Worm (Caenorhabditis elegans) whole organism, L2 larva: Measurements from ENCODE around the gene cyp-33E1.

Experiments used
- C34F6.9 ChIP-seq: fragments of 150-350 bp; optimal IDR thresholded peaks from 2 replicates; lab custom pipeline; 2014; ENCODE audit warnings: missing biosample characterization, missing genetic modification characterization
- F13H6.1 ChIP-seq: sonication (generic microtip); optimal IDR thresholded peaks from 2 replicates; lab custom pipeline; 2016; ENCODE audit warnings: missing genetic modification characterization, missing compliant biosample characterization
- ZK546.5 ChIP-seq: sonication (generic microtip); optimal IDR thresholded peaks from 2 replicates; lab custom pipeline; 2017; ENCODE audit warnings: missing biosample characterization, missing genetic modification characterization
- alr-1 ChIP-seq: fragments of 150-350 bp; optimal IDR thresholded peaks from 2 replicates; lab custom pipeline; 2014; ENCODE audit warnings: missing biosample characterization, missing genetic modification characterization
- ama-1 ChIP-seq: fragments of 150-350 bp; optimal IDR thresholded peaks from 2 replicates; lab custom pipeline; 2018; ENCODE audit warnings: inconsistent platforms
- blmp-1 ChIP-seq: sonication (generic microtip); optimal IDR thresholded peaks from 2 replicates; lab custom pipeline; 2017; ENCODE audit warnings: missing genetic modification characterization, mild to moderate bottlenecking, missing compliant biosample characterization, antibody characterized with exemption, moderate library complexity; ENCODE audit not compliant: insufficient read depth
- ceh-16 ChIP-seq: fragments of 150-350 bp; optimal IDR thresholded peaks from 2 replicates; lab custom pipeline; 2014; ENCODE audit warnings: missing biosample characterization, missing genetic modification characterization
- ceh-82 ChIP-seq: fragments of 150-350 bp; optimal IDR thresholded peaks from 2 replicates; lab custom pipeline; 2014; ENCODE audit warnings: missing biosample characterization, missing genetic modification characterization
- crh-2 ChIP-seq: sonication (generic microtip); optimal IDR thresholded peaks from 2 replicates; lab custom pipeline; 2017; ENCODE audit warnings: missing biosample characterization, missing genetic modification characterization
- dmd-4 ChIP-seq: sonication (generic microtip); optimal IDR thresholded peaks from 2 replicates; lab custom pipeline; 2017; ENCODE audit warnings: missing biosample characterization, missing genetic modification characterization
- egl-27 ChIP-seq: sonication (generic microtip); optimal IDR thresholded peaks from 3 replicates; lab custom pipeline; 2017; ENCODE audit warnings: missing biosample characterization, missing genetic modification reagents, missing genetic modification characterization
- elt-3 ChIP-seq: sonication (generic microtip); optimal IDR thresholded peaks from 2 replicates; lab custom pipeline; 2017; ENCODE audit warnings: missing biosample characterization, missing genetic modification characterization
- fos-1 ChIP-seq: fragments of 150-350 bp; optimal IDR thresholded peaks from 2 replicates; lab custom pipeline; 2014; ENCODE audit warnings: missing biosample characterization, missing genetic modification characterization
- gmeb-1 ChIP-seq: fragments of 150-350 bp; optimal IDR thresholded peaks from 2 replicates; lab custom pipeline; 2014; ENCODE audit warnings: missing biosample characterization, missing genetic modification characterization
- lin-11 ChIP-seq: fragments of 150-350 bp; sonication (generic microtip); optimal IDR thresholded peaks from 2 replicates; lab custom pipeline; 2014; ENCODE audit warnings: missing biosample characterization, missing genetic modification characterization, inconsistent platforms, mixed read lengths
- lin-13 ChIP-seq: fragments of 150-350 bp; optimal IDR thresholded peaks from 2 replicates; lab custom pipeline; 2014; ENCODE audit warnings: missing biosample characterization, missing genetic modification reagents, missing genetic modification characterization
- lsy-2 ChIP-seq, 2 experiments: fragments of 150-350 bp in 1 of 2; sonication (generic microtip) in 1 of 2; optimal IDR thresholded peaks; 2 replicates each; lab custom pipeline; 2014 to 2017; ENCODE audit warnings: missing biosample characterization in 2 of 2, missing genetic modification characterization in 2 of 2
- mab-5 ChIP-seq: fragments of 150-350 bp; optimal IDR thresholded peaks from 2 replicates; lab custom pipeline; 2014; ENCODE audit warnings: missing biosample characterization, missing genetic modification characterization
- nhr-10 ChIP-seq: sonication (generic microtip); optimal IDR thresholded peaks from 2 replicates; lab custom pipeline; 2017; ENCODE audit warnings: missing biosample characterization, missing genetic modification characterization
- nhr-11 ChIP-seq: fragments of 150-350 bp; optimal IDR thresholded peaks from 2 replicates; lab custom pipeline; 2014; ENCODE audit warnings: missing biosample characterization, missing genetic modification characterization
- nhr-12 ChIP-seq: fragments of 150-350 bp; optimal IDR thresholded peaks from 2 replicates; lab custom pipeline; 2014; ENCODE audit warnings: missing biosample characterization, missing genetic modification characterization
- nhr-129 ChIP-seq: fragments of 150-350 bp; optimal IDR thresholded peaks from 2 replicates; lab custom pipeline; 2014; ENCODE audit warnings: missing biosample characterization, missing genetic modification characterization
- nhr-23 ChIP-seq: fragments of 150-350 bp; optimal IDR thresholded peaks from 2 replicates; lab custom pipeline; 2014; ENCODE audit warnings: missing biosample characterization, missing genetic modification reagents, missing genetic modification characterization
- nhr-25 ChIP-seq: fragments of 150-350 bp; sonication (generic microtip); optimal IDR thresholded peaks from 3 replicates; lab custom pipeline; 2014; ENCODE audit warnings: missing biosample characterization, missing genetic modification characterization
- nhr-6 ChIP-seq: fragments of 150-350 bp; optimal IDR thresholded peaks from 2 replicates; lab custom pipeline; 2014; ENCODE audit warnings: missing biosample characterization, missing genetic modification characterization
- peb-1 ChIP-seq: fragments of 150-350 bp; optimal IDR thresholded peaks from 2 replicates; lab custom pipeline; 2014; ENCODE audit warnings: missing biosample characterization, missing genetic modification characterization
- sma-3 ChIP-seq: sonication (generic microtip); optimal IDR thresholded peaks from 2 replicates; lab custom pipeline; 2016; ENCODE audit warnings: missing genetic modification reagents, missing genetic modification characterization, missing compliant biosample characterization
- sma-9 ChIP-seq, 2 experiments: fragments of 150-350 bp in 1 of 2; sonication (generic microtip) in 1 of 2; optimal IDR thresholded peaks; 2 replicates each; lab custom pipeline; 2014 to 2016; ENCODE audit warnings: missing genetic modification characterization in 2 of 2, mild to moderate bottlenecking in 1 of 2, missing biosample characterization in 1 of 2, missing compliant biosample characterization in 1 of 2, missing genetic modification reagents in 1 of 2, moderate library complexity in 1 of 2
- snpc-4 ChIP-seq: fragments of 150-350 bp; optimal IDR thresholded peaks from 2 replicates; lab custom pipeline; 2014; ENCODE audit warnings: missing biosample characterization, missing genetic modification characterization
- unc-39 ChIP-seq: fragments of 150-350 bp; optimal IDR thresholded peaks from 2 replicates; lab custom pipeline; 2014; ENCODE audit warnings: missing biosample characterization, missing genetic modification characterization
- unc-55 ChIP-seq: fragments of 150-350 bp; sonication (generic microtip); optimal IDR thresholded peaks from 3 replicates; lab custom pipeline; 2014; ENCODE audit warnings: missing biosample characterization, missing genetic modification reagents, missing genetic modification characterization
- zag-1 ChIP-seq: fragments of 150-350 bp; optimal IDR thresholded peaks from 2 replicates; lab custom pipeline; 2014; ENCODE audit warnings: missing biosample characterization, missing genetic modification characterization
- ztf-11 ChIP-seq: sonication (generic microtip); optimal IDR thresholded peaks from 2 replicates; lab custom pipeline; 2017; ENCODE audit warnings: missing biosample characterization, missing genetic modification characterization
- ztf-4 ChIP-seq: fragments of 150-350 bp; optimal IDR thresholded peaks from 2 replicates; lab custom pipeline; 2014; ENCODE audit warnings: missing biosample characterization, missing genetic modification characterization

Gene cyp-33E1

ce11 chrIV:8608204-8608603 lies 40.2 kb downstream of the cyp-33E1 start:
- TF ChIP-seq unc-55 (GFP tag; lab: Kevin White, UChicago) (peak; percentile 68), mab-5 (tag; lab: Kevin White, UChicago) (peak; percentile 17), nhr-10 (tag; lab: Kevin White, UChicago) (no peak)

ce11 chrIV:8605217-8605616 lies 43.2 kb downstream of the cyp-33E1 start:
- TF ChIP-seq gmeb-1 (tag; lab: Kevin White, UChicago) = no peak
- TF ChIP-seq sma-9 (GFP tag; optimal IDR thresholded peaks at IDR 0.05; lab: Kevin White, UChicago) = peak; percentile 67
- TF ChIP-seq sma-9 (tag; optimal IDR thresholded peaks at IDR 0.05; lab: Kevin White, UChicago) = no peak
- peak; percentile 48 for TF ChIP-seq nhr-129 (tag; lab: Kevin White, UChicago)
- TF ChIP-seq zag-1 (tag; lab: Kevin White, UChicago) = no peak
- no peak for TF ChIP-seq sma-3
- peak; percentile 33 for TF ChIP-seq F13H6.1 (tag; lab: Kevin White, UChicago)
- no peak for TF ChIP-seq nhr-25
- TF ChIP-seq nhr-23 (tag; lab: Kevin White, UChicago) = no peak
- no peak for TF ChIP-seq nhr-11
- peak; percentile 66 for TF ChIP-seq C34F6.9 (tag; lab: Kevin White, UChicago)
- TF ChIP-seq dmd-4 = no peak
- peak in 1 of 2 experiments; percentile 49 for TF ChIP-seq lsy-2 (tag; optimal IDR thresholded peaks at IDR 0.05; lab: Kevin White, UChicago)
- no peak for TF ChIP-seq elt-3 (tag; lab: Kevin White, UChicago)
- TF ChIP-seq blmp-1 (tag; lab: Kevin White, UChicago) = no peak
- no peak for TF ChIP-seq mab-5 (tag; lab: Kevin White, UChicago)
- no peak for TF ChIP-seq ZK546.5 (tag; lab: Kevin White, UChicago)
- no peak for TF ChIP-seq ztf-11 (tag; lab: Kevin White, UChicago)
- TF ChIP-seq snpc-4 = no peak
- TF ChIP-seq ztf-4 (tag; lab: Kevin White, UChicago) = no peak
- no peak for TF ChIP-seq alr-1
- no peak for TF ChIP-seq nhr-12
- peak; percentile 13 for TF ChIP-seq nhr-6 (tag; lab: Kevin White, UChicago)
- TF ChIP-seq fos-1 (tag; lab: Kevin White, UChicago) = no peak

ce11 chrIV:8602877-8603276 lies 45.5 kb downstream of the cyp-33E1 start, which contains the start of gene Y59H11AR.10:
TSS of gene Y59H11AR.10 (plus strand) at chrIV:8603177.
- TF ChIP-seq nhr-6 (tag; lab: Kevin White, UChicago) = no peak
- TF ChIP-seq ceh-82 (tag; lab: Kevin White, UChicago) = no peak
- TF ChIP-seq unc-39 (tag; lab: Kevin White, UChicago) = no peak
- TF ChIP-seq sma-3 = no peak
- TF ChIP-seq alr-1 = no peak
- no peak for TF ChIP-seq nhr-23 (tag; lab: Kevin White, UChicago)
- no peak for TF ChIP-seq fos-1 (tag; lab: Kevin White, UChicago)
- TF ChIP-seq peb-1 (tag; lab: Kevin White, UChicago) = no peak
- TF ChIP-seq lsy-2 (tag; optimal IDR thresholded peaks at IDR 0.05; lab: Kevin White, UChicago) = no peak
- no peak for TF ChIP-seq crh-2 (tag; lab: Kevin White, UChicago)
- TF ChIP-seq F13H6.1 (tag; lab: Kevin White, UChicago) = no peak
- TF ChIP-seq ama-1 (lab: Kevin White, UChicago) = no peak
- no peak for TF ChIP-seq elt-3 (tag; lab: Kevin White, UChicago)
- no peak for TF ChIP-seq lin-11 (tag; lab: Kevin White, UChicago)
- TF ChIP-seq ztf-11 (tag; lab: Kevin White, UChicago) = no peak
- no peak for TF ChIP-seq ztf-4 (tag; lab: Kevin White, UChicago)
- TF ChIP-seq egl-27 = no peak
- TF ChIP-seq lin-13 = no peak
- TF ChIP-seq ceh-16 (tag; lab: Kevin White, UChicago) = no peak

- TF ChIP-seq unc-39 (tag; lab: Kevin White, UChicago) = no peak
- peak; percentile 6 for TF ChIP-seq sma-9 (GFP tag; optimal IDR thresholded peaks at IDR 0.05; lab: Kevin White, UChicago)
- no peak for TF ChIP-seq sma-9 (tag; optimal IDR thresholded peaks at IDR 0.05; lab: Kevin White, UChicago)
These were observed 47.6 kb downstream of the cyp-33E1 start, which contains the start of gene Y59H11AR.4 for ce11 chrIV:8600712-8601330. TSS of gene Y59H11AR.4 (minus strand) at chrIV:8600762.
